Worm (Caenorhabditis elegans) whole organism, L1 larva: ENCODE measurements around the gene srbc-59.

Experiments
- ces-1 ChIP-seq: fragments of 150-350 bp; optimal IDR thresholded peaks from 2 replicates; lab custom pipeline; 2014; ENCODE audit warnings: missing biosample characterization, missing genetic modification reagents, missing genetic modification characterization
- egl-27 ChIP-seq, 2 experiments: fragments of 150-350 bp in 1 of 2; sonication (generic microtip); optimal IDR thresholded peaks; 3 replicates each; lab custom pipeline; 2017 to 2018; ENCODE audit warnings: missing biosample characterization in 2 of 2, missing genetic modification characterization in 2 of 2, missing genetic modification reagents in 2 of 2
- elt-3 ChIP-seq, 6 experiments: fragments of 150-350 bp in 1 of 6; sonication (generic microtip); optimal IDR thresholded peaks; 2 replicates each; lab custom pipeline; 2017 to 2018; ENCODE audit warnings: missing biosample characterization in 6 of 6, missing genetic modification characterization in 6 of 6, inconsistent platforms in 1 of 6
- fkh-10 ChIP-seq: sonication (generic microtip); optimal IDR thresholded peaks from 2 replicates; lab custom pipeline; 2017; ENCODE audit warnings: missing biosample characterization, missing genetic modification reagents, missing genetic modification characterization
- grh-1 ChIP-seq: fragments of 200-800 bp; sonication (Bioruptor generic); IDR thresholded peaks from 2 replicates; pipeline ENCODE4 v1.3.6; 2022; ENCODE audit warnings: missing genetic modification reagents, missing genetic modification characterization, missing compliant biosample characterization
- hlh-17 ChIP-seq: fragments of 200-800 bp; sonication (Bioruptor generic); optimal IDR thresholded peaks from 2 replicates; lab custom pipeline; 2018; ENCODE audit warnings: missing genetic modification characterization, mild to moderate bottlenecking, missing compliant biosample characterization, moderate library complexity, borderline replicate concordance
- hlh-4 ChIP-seq: sonication (generic microtip); optimal IDR thresholded peaks from 2 replicates; lab custom pipeline; 2016; ENCODE audit warnings: mild to moderate bottlenecking, missing genetic modification characterization, missing compliant biosample characterization
- mab-9 ChIP-seq: fragments of 200-800 bp; sonication (Bioruptor generic); IDR thresholded peaks from 2 replicates; pipeline ENCODE4 v1.3.6; 2022; ENCODE audit warnings: missing genetic modification reagents, missing genetic modification characterization, missing compliant biosample characterization
- nhr-77 ChIP-seq: fragments of 150-350 bp; optimal IDR thresholded peaks from 2 replicates; lab custom pipeline; 2014; ENCODE audit warnings: missing biosample characterization, missing genetic modification characterization
- pqm-1 ChIP-seq: sonication (generic microtip); optimal IDR thresholded peaks from 3 replicates; lab custom pipeline; 2017; ENCODE audit warnings: missing biosample characterization, missing genetic modification characterization
- skn-1 ChIP-seq: fragments of 150-350 bp; optimal IDR thresholded peaks from 2 replicates; lab custom pipeline; 2014; ENCODE audit warnings: missing biosample characterization, missing genetic modification characterization

DNA sequence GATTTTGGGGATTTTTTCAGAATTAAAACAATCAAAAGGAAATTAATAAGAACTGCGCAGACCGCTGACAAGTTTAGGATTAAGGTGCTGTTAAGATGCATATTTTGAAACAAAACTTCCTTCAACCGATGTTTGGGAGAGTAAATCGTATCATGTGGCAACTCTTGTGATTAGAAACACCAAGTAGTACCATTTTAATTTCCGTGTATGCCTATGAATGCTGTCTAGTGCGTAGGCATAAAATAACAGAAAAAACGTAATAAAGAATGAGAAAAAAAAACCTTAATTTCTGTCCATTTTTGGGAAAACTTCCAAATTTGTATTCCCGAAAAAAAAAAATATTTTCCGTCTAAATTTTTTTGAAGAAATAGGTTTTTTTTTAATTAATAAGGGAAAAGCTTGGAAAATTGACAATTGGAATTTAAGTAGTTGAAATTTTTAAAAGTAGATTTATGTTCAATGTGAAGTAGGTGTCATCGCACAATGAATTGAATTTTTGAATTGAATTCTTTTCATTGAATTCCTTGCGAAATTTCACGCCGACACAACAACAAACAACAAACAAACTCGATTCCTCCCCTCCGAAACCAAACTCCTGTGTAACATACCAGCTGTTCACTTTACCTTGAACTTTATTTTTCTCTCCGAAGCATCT lies 25.6 kb upstream of the srbc-59 start, which contains the start of the genes str-262 and srp-1:
- TF ChIP-seq skn-1 (no peak), nhr-77 (no peak), hlh-4 (tag; lab: Kevin White, UChicago) (no peak), egl-27 (tag; optimal IDR thresholded peaks at IDR 0.05; lab: Kevin White, UChicago) (no peak), mab-9 (GFP tag; lab: Robert Waterston, UW) (no peak), hlh-17 (no peak), elt-3 (tag; optimal IDR thresholded peaks at IDR 0.05; lab: Kevin White, UChicago) (no peak), pqm-1 (tag; lab: Kevin White, UChicago) (no peak), fkh-10 (no peak), ces-1 (no peak), grh-1 (GFP tag; lab: Robert Waterston, UW) (no peak)
